Fruit fly (Drosophila melanogaster): ENCODE data around the gene LPCAT.

LPCAT gene

DNA sequence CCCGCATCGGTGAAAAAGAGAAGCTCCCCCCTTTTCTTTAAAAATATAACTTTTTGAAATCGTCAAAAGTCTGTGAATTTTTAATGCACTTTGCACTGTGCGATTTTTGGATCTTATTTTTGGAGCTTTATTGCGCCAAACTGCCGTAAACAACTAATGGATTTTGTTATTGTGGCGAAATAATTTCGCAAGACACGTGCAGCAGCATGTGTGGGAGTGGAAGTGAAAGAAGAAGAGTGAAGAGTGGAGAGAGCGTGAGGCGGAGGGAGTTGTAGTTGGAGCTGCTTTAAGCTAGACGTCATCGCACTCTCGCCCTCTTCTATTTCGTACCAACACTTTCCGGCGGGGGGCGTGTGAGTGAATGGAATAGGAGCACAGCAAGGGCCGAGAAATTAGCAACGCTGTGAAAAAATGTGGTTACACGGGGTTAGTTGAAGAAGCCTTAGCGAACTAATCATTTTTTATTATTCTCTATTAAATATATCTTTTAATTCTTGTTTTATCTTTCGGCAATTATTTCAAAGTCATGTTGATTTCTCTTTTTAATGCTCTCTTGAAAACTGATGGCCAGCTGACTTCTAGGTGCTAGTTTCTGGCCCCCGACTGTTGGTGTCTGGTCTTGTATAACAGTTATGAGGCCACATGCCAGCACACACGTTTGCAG lies 3.8 kb upstream of the LPCAT start (continued):
- TF ChIP-seq Sox15 (GFP tag; optimal IDR thresholded peaks at IDR 0.05) = peak; percentile 70
- peak; percentile 94 for TF ChIP-seq Gug (GFP tag; IDR thresholded peaks at IDR 0.05)
- peak; percentile 39 for TF ChIP-seq Hr39 (GFP tag; optimal IDR thresholded peaks at IDR 0.05)
- TF ChIP-seq cyc (GFP tag; optimal IDR thresholded peaks at IDR 0.05) = peak; percentile 64
- TF ChIP-seq Hr38 (GFP tag; optimal IDR thresholded peaks at IDR 0.05) = no peak
- peak; percentile 89 for TF ChIP-seq CG7368 (GFP tag; optimal IDR thresholded peaks at IDR 0.05)
- TF ChIP-seq achi (GFP tag; optimal IDR thresholded peaks at IDR 0.05) = peak; percentile 94
- peak; percentile 93 for TF ChIP-seq dac (GFP tag; optimal IDR thresholded peaks at IDR 0.05)
- TF ChIP-seq fd85E (GFP tag; optimal IDR thresholded peaks at IDR 0.05) = peak; percentile 42
- peak; percentile 50 for TF ChIP-seq Ets21C (GFP tag; optimal IDR thresholded peaks at IDR 0.05)
- TF ChIP-seq svp (GFP tag) = peak; percentile 75
- peak; percentile 88 to 91 for TF ChIP-seq salr (GFP tag; optimal IDR thresholded peaks at IDR 0.05)
- TF ChIP-seq OdsH (GFP tag; optimal IDR thresholded peaks at IDR 0.05) = peak; percentile 92
- TF ChIP-seq fkh (GFP tag; optimal IDR thresholded peaks at IDR 0.05) = peak; percentile 51
- TF ChIP-seq topi (GFP tag; optimal IDR thresholded peaks at IDR 0.05) = peak; percentile 79

DNA sequence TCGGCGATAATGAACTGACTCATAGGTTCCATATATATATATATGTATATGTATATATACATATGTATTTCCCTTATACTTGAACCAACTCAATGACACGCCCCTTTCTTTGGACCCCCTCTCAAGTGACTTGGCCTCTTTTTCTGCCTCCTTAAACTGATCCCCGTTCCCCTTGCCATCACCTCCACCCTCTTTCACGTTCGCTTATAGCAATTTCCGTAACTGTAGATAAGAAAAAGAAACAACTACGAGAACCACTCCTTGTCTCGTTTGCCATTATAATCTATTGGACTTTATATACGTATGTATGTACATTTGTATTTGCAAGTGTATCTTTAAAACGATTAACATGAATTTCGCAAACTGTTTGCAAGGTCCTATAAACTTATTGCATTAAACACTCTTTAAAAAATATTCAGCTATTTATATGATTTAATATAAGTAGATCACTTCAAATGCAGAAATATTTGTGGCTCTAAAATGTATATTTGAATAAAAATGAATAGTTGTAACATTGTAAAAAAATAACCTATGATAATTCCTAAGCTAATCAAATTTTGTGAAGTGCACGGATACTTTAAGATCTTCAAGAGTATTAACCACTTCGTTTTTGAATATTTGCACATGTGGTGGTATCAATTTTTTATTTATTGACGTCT lies 3.0 kb upstream of the LPCAT start:
- TF ChIP-seq Sox102F (GFP tag; optimal IDR thresholded peaks at IDR 0.05) = peak; percentile 46
- TF ChIP-seq Ets96B (tag; optimal IDR thresholded peaks at IDR 0.05) = peak; percentile 68
- TF ChIP-seq dac (GFP tag; optimal IDR thresholded peaks at IDR 0.05) = no peak
- TF ChIP-seq vri (GFP tag; optimal IDR thresholded peaks at IDR 0.05) = peak; percentile 26
- TF ChIP-seq CG10631 (GFP tag; optimal IDR thresholded peaks at IDR 0.05) = peak; percentile 71
- TF ChIP-seq CG8632 (GFP tag; optimal IDR thresholded peaks at IDR 0.05) = peak; percentile 69
- peak; percentile 65 for TF ChIP-seq Eip93F (GFP tag; optimal IDR thresholded peaks at IDR 0.05)
- TF ChIP-seq OdsH (GFP tag; optimal IDR thresholded peaks at IDR 0.05) = peak; percentile 65
- TF ChIP-seq net (GFP tag; optimal IDR thresholded peaks at IDR 0.05) = peak; percentile 54
- TF ChIP-seq salr (GFP tag; optimal IDR thresholded peaks at IDR 0.05) = peak in 1 of 2 experiments; percentile 65
- TF ChIP-seq Ets21C (GFP tag; optimal IDR thresholded peaks at IDR 0.05) = peak; percentile 15
- peak; percentile 45 for TF ChIP-seq Gug (GFP tag; IDR thresholded peaks at IDR 0.05)
- TF ChIP-seq CG11902 (GFP tag; optimal IDR thresholded peaks at IDR 0.05) = peak; percentile 36
- peak; percentile 27 for TF ChIP-seq Sox15 (GFP tag; optimal IDR thresholded peaks at IDR 0.05)
- TF ChIP-seq svp (GFP tag) = peak; percentile 77
- peak; percentile 47 for TF ChIP-seq CG7368 (GFP tag; optimal IDR thresholded peaks at IDR 0.05)
- TF ChIP-seq Hr39 (GFP tag; optimal IDR thresholded peaks at IDR 0.05) = peak; percentile 47
- TF ChIP-seq CG11762 (GFP tag; optimal IDR thresholded peaks at IDR 0.05; ENCODE audit: insufficient read depth) = no peak
- peak; percentile 61 for TF ChIP-seq CG15336 (GFP tag; IDR thresholded peaks at IDR 0.05)
- peak; percentile 48 for TF ChIP-seq fd59A (GFP tag; optimal IDR thresholded peaks at IDR 0.05)
- TF ChIP-seq achi (GFP tag; optimal IDR thresholded peaks at IDR 0.05) = peak; percentile 32
- peak; percentile 40 for TF ChIP-seq CG6808 (GFP tag; optimal IDR thresholded peaks at IDR 0.05)
- no peak for TF ChIP-seq Hr38 (GFP tag; optimal IDR thresholded peaks at IDR 0.05)
- TF ChIP-seq CG6163 (GFP tag; IDR thresholded peaks at IDR 0.05) = 0 out of 3 replicates have a peak, but pooled peaks have one; percentile 20
- TF ChIP-seq acj6 (GFP tag; optimal IDR thresholded peaks at IDR 0.05) = peak; percentile 58
- peak; percentile 12 for TF ChIP-seq CG1621 (tag; optimal IDR thresholded peaks at IDR 0.05)
- TF ChIP-seq dsx (GFP tag; optimal IDR thresholded peaks at IDR 0.05; ENCODE audit: poor library complexity, severe bottlenecking) = peak; percentile 57
- peak; percentile 44 for TF ChIP-seq spab (GFP tag; optimal IDR thresholded peaks at IDR 0.05)
- TF ChIP-seq fd85E (GFP tag; optimal IDR thresholded peaks at IDR 0.05) = peak; percentile 17
- peak; percentile 17 for TF ChIP-seq CG8319 (GFP tag; optimal IDR thresholded peaks at IDR 0.05)
- TF ChIP-seq CG6792 (GFP tag; optimal IDR thresholded peaks at IDR 0.05) = peak; percentile 65
- peak; percentile 52 for TF ChIP-seq Eip75B (GFP tag; optimal IDR thresholded peaks at IDR 0.05)
- TF ChIP-seq Sox14 (GFP tag; optimal IDR thresholded peaks at IDR 0.05) = peak; percentile 62
- TF ChIP-seq CG34406 (GFP tag; optimal IDR thresholded peaks at IDR 0.05) = peak; percentile 68
- peak; percentile 62 for TF ChIP-seq Hr4 (GFP tag; optimal IDR thresholded peaks at IDR 0.05)
- peak; percentile 69 for TF ChIP-seq Met (GFP tag; optimal IDR thresholded peaks at IDR 0.05)
- peak; percentile 72 for TF ChIP-seq pdm3 (GFP tag; optimal IDR thresholded peaks at IDR 0.05)
- TF ChIP-seq Smox (GFP tag; optimal IDR thresholded peaks at IDR 0.05) = peak; percentile 69
- no peak for TF ChIP-seq CG6854 (GFP tag; optimal IDR thresholded peaks at IDR 0.05)
- TF ChIP-seq CG10669 (GFP tag; optimal IDR thresholded peaks at IDR 0.05) = peak; percentile 66
- TF ChIP-seq Blimp-1 (GFP tag; optimal IDR thresholded peaks at IDR 0.05) = no peak
- no peak for TF ChIP-seq CG11294 (GFP tag; IDR thresholded peaks at IDR 0.05)
- TF ChIP-seq topi (GFP tag; optimal IDR thresholded peaks at IDR 0.05) = peak; percentile 65
